Worm (Caenorhabditis elegans) whole organism, late embryonic: ENCODE results near the gene tax-6.

Source experiments
- C38D4.7 ChIP-seq: fragments of 200-800 bp; sonication (Bioruptor generic); optimal IDR thresholded peaks from 2 replicates; lab custom pipeline; 2018; ENCODE audit warnings: mild to moderate bottlenecking, missing genetic modification characterization, moderate library complexity, missing compliant biosample characterization
- F13H6.1 ChIP-seq: sonication (generic microtip); optimal IDR thresholded peaks from 2 replicates; lab custom pipeline; 2016; ENCODE audit warnings: missing genetic modification characterization, missing compliant biosample characterization
- Y22D7AL.16 ChIP-seq: sonication (generic microtip); optimal IDR thresholded peaks from 2 replicates; lab custom pipeline; 2016; ENCODE audit warnings: missing genetic modification characterization, missing compliant biosample characterization
- ama-1 ChIP-seq: fragments of 150-350 bp; optimal IDR thresholded peaks from 2 replicates; lab custom pipeline; 2014
- ceh-14 ChIP-seq: sonication (generic microtip); optimal IDR thresholded peaks from 2 replicates; lab custom pipeline; 2016; ENCODE audit warnings: missing genotype, missing genetic modification characterization, missing compliant biosample characterization
- ceh-19 ChIP-seq: fragments of 200-800 bp; sonication (Bioruptor generic); optimal IDR thresholded peaks from 2 replicates; lab custom pipeline; 2018; ENCODE audit warnings: mild to moderate bottlenecking, missing genetic modification characterization, missing compliant biosample characterization
- ceh-22 ChIP-seq: sonication (generic microtip); optimal IDR thresholded peaks from 2 replicates; lab custom pipeline; 2017; ENCODE audit warnings: missing biosample characterization, missing genetic modification characterization
- ceh-24 ChIP-seq: sonication (generic microtip); optimal IDR thresholded peaks from 2 replicates; lab custom pipeline; 2016; ENCODE audit warnings: mild to moderate bottlenecking, missing genetic modification characterization, missing compliant biosample characterization
- ceh-34 ChIP-seq: sonication (generic microtip); optimal IDR thresholded peaks from 2 replicates; lab custom pipeline; 2016; ENCODE audit warnings: mild to moderate bottlenecking, missing genetic modification characterization, missing compliant biosample characterization
- ceh-48 ChIP-seq: sonication (generic microtip); optimal IDR thresholded peaks from 2 replicates; lab custom pipeline; 2016; ENCODE audit warnings: missing genetic modification characterization, inconsistent platforms, missing compliant biosample characterization
- ceh-6 ChIP-seq: fragments of 200-800 bp; sonication (Bioruptor generic); optimal IDR thresholded peaks from 2 replicates; lab custom pipeline; 2018; ENCODE audit warnings: mild to moderate bottlenecking, missing genetic modification characterization, missing compliant biosample characterization
- ceh-9 ChIP-seq: sonication (generic microtip); optimal IDR thresholded peaks from 2 replicates; lab custom pipeline; 2016; ENCODE audit warnings: mild to moderate bottlenecking, missing genetic modification characterization, inconsistent platforms, missing compliant biosample characterization
- dve-1 ChIP-seq: sonication (generic microtip); optimal IDR thresholded peaks from 2 replicates; lab custom pipeline; 2017; ENCODE audit warnings: antibody characterized with exemption, mild to moderate bottlenecking, missing genetic modification characterization, missing compliant biosample characterization
- elt-2 ChIP-seq: sonication (generic microtip); optimal IDR thresholded peaks from 2 replicates; lab custom pipeline; 2016; ENCODE audit warnings: missing genetic modification reagents, missing genetic modification characterization, missing compliant biosample characterization
- elt-4 ChIP-seq: sonication (generic microtip); optimal IDR thresholded peaks from 2 replicates; lab custom pipeline; 2016; ENCODE audit warnings: missing genetic modification characterization, missing compliant biosample characterization
- ets-4 ChIP-seq: sonication (generic microtip); optimal IDR thresholded peaks from 2 replicates; lab custom pipeline; 2016; ENCODE audit warnings: missing genetic modification characterization, missing compliant biosample characterization
- eyg-1 ChIP-seq: sonication (generic microtip); optimal IDR thresholded peaks from 2 replicates; lab custom pipeline; 2016; ENCODE audit warnings: missing genotype, missing genetic modification characterization, missing compliant biosample characterization
- fax-1 ChIP-seq: sonication (generic microtip); optimal IDR thresholded peaks from 2 replicates; lab custom pipeline; 2016; ENCODE audit warnings: missing genotype, missing genetic modification characterization, missing compliant biosample characterization
- fkh-10 ChIP-seq: fragments of 150-350 bp; optimal IDR thresholded peaks from 2 replicates; lab custom pipeline; 2014; ENCODE audit warnings: missing biosample characterization, missing genetic modification reagents, missing genetic modification characterization
- fkh-6 ChIP-seq: sonication (generic microtip); optimal IDR thresholded peaks from 2 replicates; lab custom pipeline; 2016; ENCODE audit warnings: missing genetic modification characterization, missing compliant biosample characterization
- gmeb-2 ChIP-seq: sonication (generic microtip); optimal IDR thresholded peaks from 2 replicates; lab custom pipeline; 2016; ENCODE audit warnings: missing genetic modification characterization, inconsistent platforms, missing compliant biosample characterization
- hlh-13 ChIP-seq: fragments of 200-800 bp; sonication (Bioruptor generic); optimal IDR thresholded peaks from 2 replicates; lab custom pipeline; 2018; ENCODE audit warnings: mild to moderate bottlenecking, missing genetic modification characterization, missing compliant biosample characterization
- hlh-15 ChIP-seq: sonication (generic microtip); optimal IDR thresholded peaks from 2 replicates; lab custom pipeline; 2016; ENCODE audit warnings: missing genetic modification characterization, missing compliant biosample characterization
- hlh-30 ChIP-seq: sonication (generic microtip); optimal IDR thresholded peaks from 2 replicates; lab custom pipeline; 2017; ENCODE audit warnings: antibody characterized with exemption, missing genetic modification characterization, missing compliant biosample characterization; ENCODE audit not compliant: insufficient read depth
- hlh-6 ChIP-seq: sonication (generic microtip); optimal IDR thresholded peaks from 2 replicates; lab custom pipeline; 2016; ENCODE audit warnings: missing genotype, missing genetic modification characterization, missing compliant biosample characterization
- hlh-8 ChIP-seq: sonication (generic microtip); optimal IDR thresholded peaks from 2 replicates; lab custom pipeline; 2016; ENCODE audit warnings: missing genotype, missing genetic modification characterization, missing compliant biosample characterization
- lin-11 ChIP-seq: fragments of 200-800 bp; sonication (Bioruptor generic); optimal IDR thresholded peaks from 2 replicates; lab custom pipeline; 2018; ENCODE audit warnings: mild to moderate bottlenecking, missing genetic modification characterization, missing compliant biosample characterization
- madf-2 ChIP-seq: sonication (generic microtip); optimal IDR thresholded peaks from 2 replicates; lab custom pipeline; 2017; ENCODE audit warnings: missing genetic modification characterization, missing compliant biosample characterization
- nhr-11 ChIP-seq: fragments of 150-350 bp; optimal IDR thresholded peaks from 2 replicates; lab custom pipeline; 2014; ENCODE audit warnings: missing biosample characterization, missing genetic modification characterization
- nhr-232 ChIP-seq: sonication (generic microtip); optimal IDR thresholded peaks from 2 replicates; lab custom pipeline; 2016; ENCODE audit warnings: missing genetic modification characterization, missing compliant biosample characterization
- pag-3 ChIP-seq: sonication (generic microtip); optimal IDR thresholded peaks from 2 replicates; lab custom pipeline; 2016; ENCODE audit warnings: missing compliant biosample characterization, missing genetic modification characterization, borderline replicate concordance
- pha-4 ChIP-seq: fragments of 150-350 bp; optimal IDR thresholded peaks from 2 replicates; lab custom pipeline; 2018; ENCODE audit warnings: missing biosample characterization, missing genetic modification reagents, missing genetic modification characterization
- pqm-1 ChIP-seq: sonication (generic microtip); optimal IDR thresholded peaks from 2 replicates; lab custom pipeline; 2016; ENCODE audit warnings: missing genetic modification characterization, missing compliant biosample characterization
- pros-1 ChIP-seq: fragments of 150-350 bp; optimal IDR thresholded peaks from 2 replicates; lab custom pipeline; 2014; ENCODE audit warnings: missing biosample characterization, missing genetic modification reagents, missing genetic modification characterization
- ref-2 ChIP-seq: sonication (generic microtip); optimal IDR thresholded peaks from 2 replicates; lab custom pipeline; 2016; ENCODE audit warnings: missing genetic modification characterization, missing compliant biosample characterization
- rnt-1 ChIP-seq: sonication (generic microtip); optimal IDR thresholded peaks from 2 replicates; lab custom pipeline; 2016; ENCODE audit warnings: missing genetic modification characterization, missing compliant biosample characterization
- sox-2 ChIP-seq: fragments of 200-800 bp; sonication (Bioruptor generic); IDR thresholded peaks from 2 replicates; pipeline ENCODE4 v1.3.6; 2022; ENCODE audit warnings: missing genetic modification reagents, missing genetic modification characterization, missing compliant biosample characterization
- sox-4 ChIP-seq: sonication (generic microtip); optimal IDR thresholded peaks from 2 replicates; lab custom pipeline; 2017; ENCODE audit warnings: mild to moderate bottlenecking, missing genetic modification characterization, inconsistent platforms, missing compliant biosample characterization
- syd-9 ChIP-seq: sonication (generic microtip); optimal IDR thresholded peaks from 2 replicates; lab custom pipeline; 2016; ENCODE audit warnings: mild to moderate bottlenecking, missing genetic modification characterization, moderate library complexity, missing compliant biosample characterization
- tbx-2 ChIP-seq: sonication (generic microtip); optimal IDR thresholded peaks from 2 replicates; lab custom pipeline; 2016; ENCODE audit warnings: missing genetic modification characterization, missing compliant biosample characterization
- tbx-7 ChIP-seq: sonication (generic microtip); optimal IDR thresholded peaks from 2 replicates; lab custom pipeline; 2016; ENCODE audit warnings: missing genotype, missing genetic modification characterization, missing compliant biosample characterization
- unc-3 ChIP-seq, 2 experiments: fragments of 200-800 bp in 1 of 2; sonication (Bioruptor generic) in 1 of 2; sonication (generic microtip) in 1 of 2; conservative IDR thresholded peaks in 1 of 2; optimal IDR thresholded peaks in 1 of 2; 2 replicates each; pipeline versions ENCODE4 v1.3.6 to Lab custom; 2016 to 2022; ENCODE audit warnings: missing compliant biosample characterization in 2 of 2, missing genetic modification characterization in 2 of 2, missing genetic modification reagents in 1 of 2
- unc-42 ChIP-seq: sonication (generic microtip); optimal IDR thresholded peaks from 2 replicates; lab custom pipeline; 2016; ENCODE audit warnings: missing genotype, missing genetic modification characterization, missing compliant biosample characterization
- unc-55 ChIP-seq: sonication (generic microtip); optimal IDR thresholded peaks from 2 replicates; lab custom pipeline; 2017; ENCODE audit warnings: missing biosample characterization, missing genetic modification reagents, missing genetic modification characterization
- zip-5 ChIP-seq: sonication (generic microtip); optimal IDR thresholded peaks from 2 replicates; lab custom pipeline; 2016; ENCODE audit warnings: missing genetic modification characterization, missing compliant biosample characterization
- ztf-16 ChIP-seq: sonication (generic microtip); optimal IDR thresholded peaks from 2 replicates; lab custom pipeline; 2017; ENCODE audit warnings: missing genetic modification characterization, missing compliant biosample characterization

Gene tax-6

DNA sequence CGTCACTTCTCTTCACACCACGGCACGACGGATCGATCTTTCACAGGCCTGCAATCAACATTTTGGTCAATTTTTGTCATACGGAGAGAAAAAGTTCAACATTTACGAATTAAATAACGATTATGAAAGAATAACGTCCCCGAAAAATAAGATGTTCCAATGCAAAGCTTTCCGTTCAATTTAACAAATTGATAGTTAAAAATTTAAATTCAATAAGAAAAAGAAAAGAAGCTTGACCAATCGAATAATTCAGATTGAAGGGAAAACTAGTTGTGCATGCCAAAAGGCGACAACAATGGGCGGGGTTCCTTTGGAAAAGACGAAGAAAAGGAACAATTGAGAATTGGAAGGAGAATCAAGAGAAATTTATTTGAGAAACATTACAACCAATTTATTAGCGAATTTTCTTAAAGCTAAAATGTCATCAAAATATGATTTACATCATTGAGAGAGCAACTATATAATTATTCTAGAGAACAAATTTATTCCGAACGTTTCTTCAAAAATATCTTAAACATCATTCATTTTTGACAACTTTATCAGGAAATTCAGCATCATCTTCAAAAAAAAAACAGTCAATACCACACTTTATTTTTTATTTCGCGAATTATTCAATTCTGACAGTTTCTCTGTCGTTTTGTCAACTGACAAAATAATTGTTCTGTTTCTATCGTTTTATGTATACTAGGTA, at the start of gene tax-6:
TSS of gene tax-6 (minus strand) at position 51 of the 691 bp plus-strand sequence.
- TF ChIP-seq madf-2 = no peak
- TF ChIP-seq ceh-24 (tag; lab: Kevin White, UChicago) = no peak
- TF ChIP-seq pqm-1 (tag; lab: Kevin White, UChicago) = no peak
- TF ChIP-seq ztf-16 = no peak
- TF ChIP-seq F13H6.1 (tag; lab: Kevin White, UChicago) = no peak
- TF ChIP-seq Y22D7AL.16 (tag; lab: Kevin White, UChicago) = no peak
- TF ChIP-seq ceh-9 (tag; lab: Kevin White, UChicago) = no peak
- TF ChIP-seq ref-2 (tag; lab: Kevin White, UChicago) = no peak
- TF ChIP-seq ceh-48 (tag; lab: Kevin White, UChicago) = no peak
- TF ChIP-seq ceh-6 (GFP tag; lab: Kevin White, UChicago) = no peak
- TF ChIP-seq nhr-11 (tag; lab: Kevin White, UChicago) = no peak
- no peak for TF ChIP-seq fkh-10 (GFP tag; lab: Kevin White, UChicago)
- TF ChIP-seq unc-3 (GFP tag; conservative IDR thresholded peaks at IDR 0.05; lab: Robert Waterston, UW) = no peak
- no peak for TF ChIP-seq unc-3 (tag; optimal IDR thresholded peaks at IDR 0.05; lab: Kevin White, UChicago)
- no peak for TF ChIP-seq hlh-30

DNA sequence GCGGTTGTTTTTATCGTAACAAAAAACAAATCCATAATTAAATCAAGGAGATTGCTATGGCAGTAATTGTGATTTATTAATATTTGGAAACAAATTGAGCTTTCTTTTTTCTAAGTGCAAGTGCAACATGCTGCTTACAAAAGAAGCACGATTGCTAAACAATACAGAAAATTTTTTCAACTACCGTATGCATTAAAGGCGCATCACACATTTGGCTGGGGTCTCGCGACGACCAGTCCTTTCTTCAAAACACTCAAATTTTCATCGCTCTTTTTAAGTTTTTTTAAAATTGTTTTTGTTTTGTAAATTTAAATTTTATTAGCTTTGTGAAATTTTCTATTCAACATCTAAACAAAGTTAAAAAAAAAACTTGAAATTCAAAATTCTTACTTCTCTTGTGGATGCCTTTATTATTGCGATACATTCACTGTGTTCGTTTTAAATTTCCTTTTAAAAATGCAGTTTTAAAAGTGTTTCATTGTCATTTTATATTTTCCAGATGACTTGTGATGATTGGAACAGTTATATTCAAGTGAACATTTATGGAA, 45.3 kb upstream of the tax-6 start, which contains the start of gene zim-1:
TSS of gene zim-1 (plus strand) at position 498 of the 548 bp plus-strand sequence.
- TF ChIP-seq gmeb-2 (tag; lab: Kevin White, UChicago) (no peak), ceh-22 (no peak), fax-1 (tag; lab: Kevin White, UChicago) (no peak), unc-42 (tag; lab: Kevin White, UChicago) (no peak), fkh-6 (tag; lab: Kevin White, UChicago) (no peak), elt-4 (tag; lab: Kevin White, UChicago) (no peak), ceh-34 (no peak), pros-1 (tag; lab: Kevin White, UChicago) (no peak), hlh-15 (tag; lab: Kevin White, UChicago) (no peak), rnt-1 (tag; lab: Kevin White, UChicago) (no peak), zip-5 (tag; lab: Kevin White, UChicago) (no peak), syd-9 (tag; lab: Kevin White, UChicago) (no peak), dve-1 (tag; lab: Kevin White, UChicago) (no peak), elt-2 (tag; lab: Kevin White, UChicago) (no peak), sox-4 (tag; lab: Kevin White, UChicago) (no peak), fkh-10 (GFP tag; lab: Kevin White, UChicago) (no peak), ceh-19 (GFP tag; lab: Kevin White, UChicago) (no peak), C38D4.7 (GFP tag; lab: Kevin White, UChicago) (no peak), hlh-8 (tag; lab: Kevin White, UChicago) (no peak), ets-4 (tag; lab: Kevin White, UChicago) (no peak)

DNA sequence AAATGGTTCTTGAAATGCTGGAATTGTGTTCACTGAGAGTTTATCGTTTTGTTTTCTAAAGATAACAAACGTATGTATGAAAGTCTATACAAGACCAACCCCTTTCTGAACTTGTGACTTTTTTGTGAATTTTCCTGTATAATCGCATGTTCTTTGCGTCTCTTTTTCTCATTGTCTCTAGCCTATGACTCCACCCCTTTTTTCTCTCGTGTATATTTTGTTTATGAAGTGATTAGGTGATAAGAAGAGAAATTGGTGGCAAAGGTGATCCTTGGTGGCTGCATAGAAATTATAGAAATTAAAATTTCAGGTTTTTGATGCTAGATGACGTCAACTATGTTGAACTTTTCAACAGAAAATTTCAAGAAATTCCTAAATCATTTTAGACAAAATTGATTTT, 43.6 kb upstream of the tax-6 start, which contains the start of gene T07G12.5:
TSS of gene T07G12.5 (minus strand) at position 101 of the 400 bp plus-strand sequence.
- no peak for TF ChIP-seq Y22D7AL.16 (tag; lab: Kevin White, UChicago)
- TF ChIP-seq hlh-13 (GFP tag; lab: Kevin White, UChicago) = no peak
- no peak for TF ChIP-seq hlh-15 (tag; lab: Kevin White, UChicago)
- TF ChIP-seq nhr-232 (tag; lab: Kevin White, UChicago) = no peak
- no peak for TF ChIP-seq fkh-10 (GFP tag; lab: Kevin White, UChicago)
- TF ChIP-seq ceh-48 (tag; lab: Kevin White, UChicago) = no peak
- no peak for TF ChIP-seq lin-11 (tag; lab: Kevin White, UChicago)
- TF ChIP-seq tbx-2 (tag; lab: Kevin White, UChicago) = no peak
- TF ChIP-seq hlh-6 = no peak
- TF ChIP-seq ceh-14 = no peak
- TF ChIP-seq pha-4 (tag; lab: Kevin White, UChicago) = no peak
- no peak for TF ChIP-seq gmeb-2 (tag; lab: Kevin White, UChicago)
- no peak for TF ChIP-seq pag-3 (tag; lab: Kevin White, UChicago)
- no peak for TF ChIP-seq tbx-7 (tag; lab: Kevin White, UChicago)
- no peak for TF ChIP-seq sox-2 (GFP tag; lab: Robert Waterston, UW)
- no peak for TF ChIP-seq eyg-1 (tag; lab: Kevin White, UChicago)
- no peak for TF ChIP-seq ama-1 (lab: Kevin White, UChicago)
- no peak for TF ChIP-seq C38D4.7 (GFP tag; lab: Kevin White, UChicago)
- TF ChIP-seq sox-4 (tag; lab: Kevin White, UChicago) = no peak
- TF ChIP-seq unc-55 (GFP tag; lab: Kevin White, UChicago) = no peak
